Worm (Caenorhabditis elegans) whole organism, L3 larva: ENCODE data around the gene ddr-1.
A peak's percentile ranks its signal among the peaks of the same experiment; 100 is the strongest.

Source experiments
- aly-2 ChIP-seq: fragments of 150-350 bp; optimal IDR thresholded peaks from 2 replicates; lab custom pipeline; 2014; ENCODE audit warnings: missing biosample characterization, missing genetic modification characterization
- ama-1 ChIP-seq: fragments of 150-350 bp; optimal IDR thresholded peaks from 2 replicates; lab custom pipeline; 2018
- ceh-16 ChIP-seq: sonication (generic microtip); optimal IDR thresholded peaks from 2 replicates; lab custom pipeline; 2017; ENCODE audit warnings: missing biosample characterization, missing genetic modification characterization
- ceh-28 ChIP-seq: fragments of 150-350 bp; optimal IDR thresholded peaks from 2 replicates; lab custom pipeline; 2014; ENCODE audit warnings: missing biosample characterization, missing genetic modification reagents, missing genetic modification characterization
- ceh-82 ChIP-seq: fragments of 150-350 bp; optimal IDR thresholded peaks from 2 replicates; lab custom pipeline; 2014; ENCODE audit warnings: missing biosample characterization, missing genetic modification characterization
- daf-12 ChIP-seq: fragments of 150-350 bp; optimal IDR thresholded peaks from 2 replicates; lab custom pipeline; 2014; ENCODE audit warnings: missing biosample characterization, missing genetic modification reagents, missing genetic modification characterization
- egl-27 ChIP-seq: sonication (generic microtip); optimal IDR thresholded peaks from 4 replicates; lab custom pipeline; 2017; ENCODE audit warnings: missing biosample characterization, missing genetic modification reagents, missing genetic modification characterization
- elt-2 ChIP-seq: sonication (generic microtip); optimal IDR thresholded peaks from 2 replicates; lab custom pipeline; 2016; ENCODE audit warnings: missing genetic modification reagents, mild to moderate bottlenecking, missing genetic modification characterization, missing compliant biosample characterization
- elt-3 ChIP-seq, 3 experiments: fragments of 150-350 bp in 1 of 3; sonication (generic microtip) in 2 of 3; optimal IDR thresholded peaks; 2 replicates in 2 of 3; 4 replicates in 1 of 3; lab custom pipeline; 2014 to 2017; ENCODE audit warnings: missing biosample characterization in 3 of 3, missing genetic modification characterization in 3 of 3
- eor-1 ChIP-seq, 2 experiments: fragments of 150-350 bp; optimal IDR thresholded peaks; 2 replicates each; lab custom pipeline; 2014 to 2018; ENCODE audit warnings: missing biosample characterization in 2 of 2, missing genetic modification characterization in 2 of 2
- fos-1 ChIP-seq: fragments of 150-350 bp; optimal IDR thresholded peaks from 2 replicates; lab custom pipeline; 2014; ENCODE audit warnings: missing biosample characterization, missing genetic modification characterization
- hmg-11 ChIP-seq: sonication (generic microtip); optimal IDR thresholded peaks from 2 replicates; lab custom pipeline; 2016; ENCODE audit warnings: missing genetic modification characterization, missing compliant biosample characterization
- jun-1 ChIP-seq: fragments of 150-350 bp; optimal IDR thresholded peaks from 2 replicates; lab custom pipeline; 2014; ENCODE audit warnings: missing biosample characterization, missing genetic modification reagents, missing genetic modification characterization
- lin-15B ChIP-seq: fragments of 150-350 bp; optimal IDR thresholded peaks from 2 replicates; lab custom pipeline; 2014; ENCODE audit warnings: missing biosample characterization, missing genetic modification characterization
- lin-39 ChIP-seq: fragments of 150-350 bp; optimal IDR thresholded peaks from 2 replicates; lab custom pipeline; 2018; ENCODE audit warnings: missing biosample characterization, missing genetic modification reagents, missing genetic modification characterization
- mml-1 ChIP-seq: fragments of 150-350 bp; sonication (generic microtip); optimal IDR thresholded peaks from 3 replicates; lab custom pipeline; 2014; ENCODE audit warnings: missing biosample characterization, missing genetic modification characterization
- nfya-1 ChIP-seq: sonication (generic microtip); optimal IDR thresholded peaks from 2 replicates; lab custom pipeline; 2017; ENCODE audit warnings: missing genetic modification characterization, mild to moderate bottlenecking, missing compliant biosample characterization, antibody characterized with exemption, moderate library complexity; ENCODE audit not compliant: insufficient read depth
- nhr-11 ChIP-seq: fragments of 150-350 bp; optimal IDR thresholded peaks from 2 replicates; lab custom pipeline; 2014; ENCODE audit warnings: missing biosample characterization, missing genetic modification characterization
- nhr-12 ChIP-seq: fragments of 150-350 bp; optimal IDR thresholded peaks from 2 replicates; lab custom pipeline; 2014; ENCODE audit warnings: missing biosample characterization, missing genetic modification characterization
- nhr-23 ChIP-seq: fragments of 150-350 bp; optimal IDR thresholded peaks from 2 replicates; lab custom pipeline; 2014; ENCODE audit warnings: missing biosample characterization, missing genetic modification reagents, missing genetic modification characterization
- nhr-25 ChIP-seq: sonication (generic microtip); optimal IDR thresholded peaks from 2 replicates; lab custom pipeline; 2017; ENCODE audit warnings: missing biosample characterization, missing genetic modification characterization
- nhr-76 ChIP-seq: fragments of 150-350 bp; sonication (generic microtip); optimal IDR thresholded peaks from 5 replicates; lab custom pipeline; 2014; ENCODE audit warnings: missing biosample characterization, missing genetic modification characterization
- pha-4 ChIP-seq: fragments of 150-350 bp; optimal IDR thresholded peaks from 2 replicates; lab custom pipeline; 2014; ENCODE audit warnings: missing biosample characterization, missing genetic modification reagents, missing genetic modification characterization
- pqm-1 ChIP-seq: fragments of 150-350 bp; optimal IDR thresholded peaks from 2 replicates; lab custom pipeline; 2017; ENCODE audit warnings: missing biosample characterization, missing genetic modification characterization, inconsistent platforms
- tbx-2 ChIP-seq: sonication (generic microtip); optimal IDR thresholded peaks from 2 replicates; lab custom pipeline; 2016; ENCODE audit warnings: mild to moderate bottlenecking, missing genetic modification characterization, missing compliant biosample characterization
- zag-1 ChIP-seq: fragments of 150-350 bp; optimal IDR thresholded peaks from 2 replicates; lab custom pipeline; 2014; ENCODE audit warnings: missing biosample characterization, missing genetic modification characterization

The ddr-1 gene

DNA sequence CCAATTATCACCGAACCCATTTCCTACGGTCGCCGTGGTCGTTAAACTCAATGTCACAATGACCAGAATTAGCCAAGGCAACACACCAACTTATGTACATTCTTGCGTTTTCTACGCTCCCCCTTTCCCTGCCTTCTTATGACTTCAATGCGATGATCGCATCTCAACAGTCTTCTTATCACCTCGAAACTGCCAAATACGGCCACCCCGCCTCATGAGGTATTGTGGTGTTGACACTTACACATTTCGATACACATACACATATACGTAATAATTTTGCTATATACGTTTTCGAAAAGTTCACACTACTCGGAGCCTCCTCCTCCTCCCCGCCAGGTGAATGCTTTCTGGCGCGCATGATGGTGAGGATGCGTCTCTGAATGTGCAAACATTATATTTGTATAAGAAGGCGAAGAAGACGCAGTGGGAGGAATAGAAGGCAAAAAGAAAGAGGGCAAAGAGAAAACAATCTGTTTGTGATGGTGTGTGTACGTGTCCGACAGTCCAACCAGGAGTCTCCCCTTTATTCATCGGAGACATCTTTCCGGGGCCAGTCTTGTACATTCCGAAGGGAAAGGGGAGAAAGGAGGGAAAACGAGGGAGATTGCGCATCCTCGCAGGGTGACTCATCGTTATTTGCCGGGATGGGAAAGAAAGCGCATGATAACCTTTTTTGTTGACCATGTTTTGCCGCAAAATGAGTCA is 19.0 kb downstream of the ddr-1 start:
- TF ChIP-seq pqm-1 (tag; lab: Kevin White, UChicago), result peak; percentile 70
- peak; percentile 64 for TF ChIP-seq pha-4 (tag; lab: Kevin White, UChicago)
- peak; percentile 37 for TF ChIP-seq nhr-25 (tag; lab: Kevin White, UChicago)
- TF ChIP-seq jun-1 (tag; lab: Kevin White, UChicago), result peak; percentile 82
- no peak for TF ChIP-seq eor-1 (tag; optimal IDR thresholded peaks at IDR 0.05; lab: Kevin White, UChicago)
- no peak for TF ChIP-seq mml-1
- TF ChIP-seq egl-27 (tag; lab: Kevin White, UChicago), result no peak
- peak; percentile 75 for TF ChIP-seq fos-1
- no peak for TF ChIP-seq zag-1 (tag; lab: Kevin White, UChicago)
- TF ChIP-seq elt-2 (tag; lab: Kevin White, UChicago), result peak; percentile 75
- peak; percentile 27 for TF ChIP-seq nhr-23 (tag; lab: Kevin White, UChicago)

DNA sequence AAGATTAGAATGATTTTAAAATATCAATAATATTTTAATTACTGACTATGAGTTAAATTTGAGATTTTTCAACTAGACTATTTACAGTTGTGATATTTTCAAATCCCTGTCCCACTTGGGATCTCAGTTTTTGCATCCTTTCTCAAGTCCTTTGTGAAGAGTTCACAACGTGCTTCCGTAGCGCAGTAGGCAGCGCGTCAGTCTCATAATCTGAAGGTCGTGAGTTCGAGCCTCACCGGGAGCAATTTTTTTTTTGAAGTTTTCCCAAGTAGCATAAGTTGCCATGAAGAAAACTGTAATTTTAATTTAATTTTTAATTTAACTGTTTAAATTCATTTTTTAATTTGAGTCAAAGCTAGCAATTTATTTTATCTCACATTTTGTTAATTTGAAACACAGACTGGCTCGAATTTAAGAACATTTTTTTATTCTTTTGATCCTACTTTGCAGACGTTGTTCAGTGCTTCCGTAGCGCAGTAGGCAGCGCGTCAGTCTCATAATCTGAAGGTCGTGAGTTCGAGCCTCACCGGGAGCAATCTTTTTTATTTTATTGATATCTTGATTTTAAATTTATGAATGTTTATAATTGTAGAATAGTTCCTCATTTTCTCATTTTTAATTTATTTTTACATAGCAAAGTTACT is 24.4 kb downstream of the ddr-1 start:
- TF ChIP-seq nfya-1 (tag; lab: Kevin White, UChicago), result peak; percentile 15
- TF ChIP-seq ceh-82 (tag; lab: Kevin White, UChicago), result no peak
- no peak for TF ChIP-seq mml-1
- TF ChIP-seq daf-12, result no peak
- TF ChIP-seq hmg-11 (tag; lab: Kevin White, UChicago), result peak; percentile 43
- TF ChIP-seq pha-4 (tag; lab: Kevin White, UChicago), result peak; percentile 27
- TF ChIP-seq ceh-16 (tag; lab: Kevin White, UChicago), result no peak

DNA sequence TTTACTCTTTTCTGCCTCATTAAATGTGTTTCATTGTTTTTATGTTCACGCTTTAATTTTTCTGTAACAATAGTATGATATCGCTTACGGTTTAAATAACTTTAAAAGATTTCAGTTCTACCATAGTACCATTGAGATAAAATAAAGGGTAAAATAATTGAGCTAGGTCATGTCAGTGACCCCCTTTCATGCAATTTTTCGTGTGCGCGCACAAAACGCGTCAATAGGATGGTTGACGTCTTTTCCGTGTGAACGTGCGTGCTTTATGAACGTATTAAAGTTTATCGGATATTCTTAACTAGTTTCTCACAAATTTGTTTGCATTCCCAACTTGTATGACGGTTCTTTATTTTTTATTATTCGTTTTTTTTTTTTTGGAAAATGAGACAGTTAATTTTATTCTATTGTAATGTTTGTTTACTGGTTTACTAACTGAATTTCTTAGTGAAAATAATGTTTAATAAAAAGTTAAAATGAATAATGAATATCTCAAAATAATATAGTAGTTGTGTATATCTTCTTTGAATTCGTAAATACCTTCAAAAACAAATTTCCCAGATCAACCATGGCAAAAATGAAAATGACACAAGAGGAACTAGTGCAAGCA is 25.0 kb downstream of the ddr-1 start, which contains the start of gene C25F6.1:
Gene C25F6.1 (plus strand): TSS at position 557 of the 607 bp plus-strand sequence.
- no peak for TF ChIP-seq nhr-11 (tag; lab: Kevin White, UChicago)
- peak; percentile 29 for TF ChIP-seq pha-4 (tag; lab: Kevin White, UChicago)
- peak; percentile 18 for TF ChIP-seq jun-1 (tag; lab: Kevin White, UChicago)
- TF ChIP-seq nhr-23 (tag; lab: Kevin White, UChicago), result peak; percentile 23
- no peak for TF ChIP-seq eor-1 (tag; optimal IDR thresholded peaks at IDR 0.05; lab: Kevin White, UChicago)

DNA sequence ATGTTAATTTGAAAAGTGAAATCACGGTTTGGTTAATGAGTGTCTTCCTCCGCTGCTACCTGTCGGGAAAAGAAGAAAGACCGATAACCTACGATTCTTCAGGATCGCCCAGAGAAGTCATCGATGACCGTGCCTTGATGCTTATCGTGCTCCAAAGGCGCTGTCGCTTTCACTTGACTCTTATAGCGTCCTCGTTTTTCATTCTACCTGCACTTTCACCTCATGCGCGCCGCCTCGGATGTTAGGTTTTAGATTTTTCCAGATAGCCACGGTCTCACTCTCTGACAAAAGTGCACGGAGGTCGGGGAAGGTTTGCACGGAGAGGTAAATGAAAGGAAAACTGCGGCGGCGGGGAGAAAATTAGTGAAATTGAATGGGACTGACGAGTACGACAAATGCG is 27.8 kb downstream of the ddr-1 start:
- TF ChIP-seq aly-2 (tag; lab: Kevin White, UChicago) (no peak), nhr-76 (tag; lab: Kevin White, UChicago) (no peak), ceh-16 (tag; lab: Kevin White, UChicago) (no peak), elt-3 (tag; optimal IDR thresholded peaks at IDR 0.05; lab: Kevin White, UChicago) (no peak), ama-1 (lab: Kevin White, UChicago) (no peak), lin-15B (tag; lab: Kevin White, UChicago) (no peak), nhr-12 (tag; lab: Kevin White, UChicago) (no peak), nhr-11 (tag; lab: Kevin White, UChicago) (no peak), pha-4 (tag; lab: Kevin White, UChicago) (no peak), ceh-82 (tag; lab: Kevin White, UChicago) (no peak), eor-1 (tag; optimal IDR thresholded peaks at IDR 0.05; lab: Kevin White, UChicago) (no peak)
- TF ChIP-seq, all 47 proteins: peak for 0

DNA sequence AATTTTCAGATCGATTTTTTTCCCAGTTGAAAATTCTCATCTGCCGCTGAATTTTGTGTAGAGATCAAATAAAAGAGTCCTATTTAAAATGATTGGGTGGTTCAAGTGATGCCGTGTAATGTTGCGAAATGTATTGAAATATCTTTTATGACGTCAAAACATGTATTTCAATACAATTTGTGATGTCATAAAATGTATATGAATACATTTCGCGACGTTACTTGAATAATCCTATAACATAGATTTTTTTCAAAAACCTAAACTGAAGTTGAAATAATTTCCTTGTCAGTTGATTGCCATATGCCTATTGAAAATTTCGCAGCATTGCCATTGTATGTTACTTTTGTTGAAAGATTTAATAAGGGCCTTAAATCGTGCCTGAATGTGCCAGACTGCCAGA is 28.5 kb downstream of the ddr-1 start, which contains the start of gene F55D1.1:
Gene F55D1.1 (plus strand): TSS at position 301 of the 400 bp plus-strand sequence.
- TF ChIP-seq elt-2 (tag; lab: Kevin White, UChicago) (no peak), nhr-76 (tag; lab: Kevin White, UChicago) (no peak), ceh-28 (tag; lab: Kevin White, UChicago) (no peak), zag-1 (tag; lab: Kevin White, UChicago) (no peak), eor-1 (tag; optimal IDR thresholded peaks at IDR 0.05; lab: Kevin White, UChicago) (no peak), lin-39 (tag; lab: Kevin White, UChicago) (no peak), nfya-1 (tag; lab: Kevin White, UChicago) (no peak), ama-1 (lab: Kevin White, UChicago) (no peak), nhr-12 (tag; lab: Kevin White, UChicago) (no peak), tbx-2 (no peak)
